Worm (Caenorhabditis elegans) whole organism, L4/young adult: Measurements from ENCODE around the gene Y47D7A.13.

Experiments used
- W03F9.2 ChIP-seq: fragments of 150-350 bp; optimal IDR thresholded peaks from 2 replicates; lab custom pipeline; 2014; ENCODE audit warnings: missing biosample characterization, missing genetic modification characterization
- him-1 ChIP-seq: sonication (generic microtip); optimal IDR thresholded peaks from 2 replicates; lab custom pipeline; 2016; ENCODE audit warnings: missing genotype, missing genetic modification reagents, missing genetic modification characterization, missing compliant biosample characterization

DNA sequence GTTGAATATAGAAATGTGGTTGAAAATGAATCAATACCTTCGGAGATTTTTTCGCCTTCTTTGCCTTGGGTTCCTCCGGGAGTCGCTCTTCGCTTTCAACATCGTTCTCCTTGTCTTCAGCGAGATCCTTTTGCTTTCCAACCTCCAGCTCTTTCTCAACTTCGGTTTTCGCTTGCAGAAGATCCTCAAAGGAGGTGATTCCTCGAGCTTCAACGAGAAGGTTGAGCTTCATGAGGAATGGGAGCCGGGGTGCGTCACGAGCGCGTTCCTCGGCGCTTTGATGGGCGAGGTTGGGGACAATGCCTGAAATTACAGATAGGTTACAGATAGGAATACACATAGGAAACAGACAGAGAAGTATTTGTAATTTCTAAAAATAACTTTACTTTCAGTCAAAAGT lies 36.8 kb downstream of the Y47D7A.13 start:
- TF ChIP-seq him-1 (tag; lab: Kevin White, UChicago) (no peak), W03F9.2 (no peak)
